Worm (Caenorhabditis elegans) whole organism, L1 larva: ENCODE measurements around the gene his-41.

ENCODE experiments used
- C04F5.9 ChIP-seq: sonication (generic microtip); optimal IDR thresholded peaks from 2 replicates; lab custom pipeline; 2016; ENCODE audit warnings: missing genetic modification characterization, missing compliant biosample characterization
- C16A3.4 ChIP-seq: fragments of 150-350 bp; optimal IDR thresholded peaks from 2 replicates; lab custom pipeline; 2014; ENCODE audit warnings: missing biosample characterization, missing genetic modification characterization
- Y116A8C.19 ChIP-seq: sonication (generic microtip); optimal IDR thresholded peaks from 2 replicates; lab custom pipeline; 2016; ENCODE audit warnings: missing compliant biosample characterization, missing genetic modification characterization, borderline replicate concordance
- aha-1 ChIP-seq: fragments of 150-350 bp; optimal IDR thresholded peaks from 2 replicates; lab custom pipeline; 2014; ENCODE audit warnings: missing biosample characterization, missing genetic modification characterization
- ceh-82 ChIP-seq, 3 experiments: fragments of 150-350 bp in 1 of 3; sonication (generic microtip) in 2 of 3; optimal IDR thresholded peaks; 2 replicates each; lab custom pipeline; 2014 to 2017; ENCODE audit warnings: missing biosample characterization in 3 of 3, missing genetic modification characterization in 3 of 3
- ceh-90 ChIP-seq: sonication (generic microtip); optimal IDR thresholded peaks from 2 replicates; lab custom pipeline; 2016; ENCODE audit warnings: missing genetic modification characterization, missing compliant biosample characterization
- dsc-1 ChIP-seq: sonication (generic microtip); optimal IDR thresholded peaks from 2 replicates; lab custom pipeline; 2016; ENCODE audit warnings: mild to moderate bottlenecking, missing genetic modification characterization, missing compliant biosample characterization
- efl-3 ChIP-seq: fragments of 200-800 bp; sonication (Bioruptor generic); optimal IDR thresholded peaks from 2 replicates; lab custom pipeline; 2018; ENCODE audit warnings: mild to moderate bottlenecking, missing genetic modification characterization, missing compliant biosample characterization
- elt-2 ChIP-seq: sonication (generic microtip); optimal IDR thresholded peaks from 2 replicates; lab custom pipeline; 2016; ENCODE audit warnings: missing genetic modification characterization, mild to moderate bottlenecking, inconsistent platforms, missing compliant biosample characterization, missing genetic modification reagents
- ets-5 ChIP-seq: fragments of 200-800 bp; sonication (Bioruptor generic); IDR thresholded peaks from 2 replicates; pipeline ENCODE4 v1.3.6; 2022; ENCODE audit warnings: missing genetic modification characterization, missing compliant biosample characterization
- fkh-10 ChIP-seq: sonication (generic microtip); optimal IDR thresholded peaks from 2 replicates; lab custom pipeline; 2017; ENCODE audit warnings: missing biosample characterization, missing genetic modification reagents, missing genetic modification characterization
- fkh-4 ChIP-seq: sonication (generic microtip); optimal IDR thresholded peaks from 2 replicates; lab custom pipeline; 2016; ENCODE audit warnings: missing compliant biosample characterization, missing genetic modification characterization, borderline replicate concordance
- fkh-8 ChIP-seq: sonication (generic microtip); optimal IDR thresholded peaks from 2 replicates; lab custom pipeline; 2016; ENCODE audit warnings: mild to moderate bottlenecking, missing genetic modification characterization, missing compliant biosample characterization
- fos-1 ChIP-seq: fragments of 150-350 bp; optimal IDR thresholded peaks from 2 replicates; lab custom pipeline; 2014; ENCODE audit warnings: missing biosample characterization, missing genetic modification characterization
- grh-1 ChIP-seq: fragments of 200-800 bp; sonication (Bioruptor generic); IDR thresholded peaks from 2 replicates; pipeline ENCODE4 v1.3.6; 2022; ENCODE audit warnings: missing genetic modification reagents, missing genetic modification characterization, missing compliant biosample characterization
- hlh-4 ChIP-seq: sonication (generic microtip); optimal IDR thresholded peaks from 2 replicates; lab custom pipeline; 2016; ENCODE audit warnings: mild to moderate bottlenecking, missing genetic modification characterization, missing compliant biosample characterization
- hpl-2 ChIP-seq: fragments of 150-350 bp; optimal IDR thresholded peaks from 2 replicates; lab custom pipeline; 2014; ENCODE audit warnings: missing biosample characterization, missing genetic modification reagents, missing genetic modification characterization
- irx-1 ChIP-seq: sonication (generic microtip); optimal IDR thresholded peaks from 2 replicates; lab custom pipeline; 2016; ENCODE audit warnings: missing genetic modification characterization, missing compliant biosample characterization
- isw-1 ChIP-seq: fragments of 200-800 bp; sonication (Bioruptor generic); IDR thresholded peaks from 2 replicates; pipeline ENCODE4 v1.3.6; 2022; ENCODE audit warnings: missing genetic modification characterization, missing compliant biosample characterization
- jun-1 ChIP-seq: fragments of 150-350 bp; optimal IDR thresholded peaks from 2 replicates; lab custom pipeline; 2014; ENCODE audit warnings: missing biosample characterization, missing genetic modification reagents, missing genetic modification characterization
- lin-13 ChIP-seq: fragments of 150-350 bp; optimal IDR thresholded peaks from 2 replicates; lab custom pipeline; 2014; ENCODE audit warnings: missing biosample characterization, missing genetic modification reagents, missing genetic modification characterization
- lin-15B ChIP-seq: fragments of 150-350 bp; sonication (generic microtip); optimal IDR thresholded peaks from 3 replicates; lab custom pipeline; 2014; ENCODE audit warnings: missing biosample characterization, missing genetic modification characterization
- lin-35 ChIP-seq, 2 experiments: fragments of 150-350 bp; optimal IDR thresholded peaks; 2 replicates each; lab custom pipeline; 2014; ENCODE audit warnings: missing biosample characterization in 2 of 2, missing genetic modification characterization in 2 of 2, missing genetic modification reagents in 2 of 2
- lin-39 ChIP-seq: fragments of 150-350 bp; optimal IDR thresholded peaks from 2 replicates; lab custom pipeline; 2014; ENCODE audit warnings: missing biosample characterization, missing genetic modification reagents, missing genetic modification characterization
- lsy-2 ChIP-seq, 2 experiments: fragments of 150-350 bp; optimal IDR thresholded peaks; 2 replicates each; lab custom pipeline; 2014; ENCODE audit warnings: missing biosample characterization in 2 of 2, missing genetic modification characterization in 2 of 2
- mef-2 ChIP-seq: fragments of 150-350 bp; optimal IDR thresholded peaks from 2 replicates; lab custom pipeline; 2014; ENCODE audit warnings: missing biosample characterization, missing genetic modification characterization
- mep-1 ChIP-seq: fragments of 150-350 bp; optimal IDR thresholded peaks from 2 replicates; lab custom pipeline; 2014; ENCODE audit warnings: missing biosample characterization, missing genetic modification characterization
- nhr-11 ChIP-seq: fragments of 150-350 bp; optimal IDR thresholded peaks from 2 replicates; lab custom pipeline; 2014; ENCODE audit warnings: missing biosample characterization, missing genetic modification characterization
- nhr-19 ChIP-seq: fragments of 200-800 bp; sonication (Bioruptor generic); conservative IDR thresholded peaks from 2 replicates; pipeline ENCODE4 v1.3.6; 2022; ENCODE audit warnings: missing genetic modification characterization, missing compliant biosample characterization
- nhr-237 ChIP-seq: fragments of 150-350 bp; optimal IDR thresholded peaks from 2 replicates; lab custom pipeline; 2014; ENCODE audit warnings: missing biosample characterization, missing genetic modification characterization
- nhr-28 ChIP-seq: fragments of 150-350 bp; optimal IDR thresholded peaks from 2 replicates; lab custom pipeline; 2014; ENCODE audit warnings: missing biosample characterization, missing genetic modification characterization
- nhr-47 ChIP-seq: sonication (generic microtip); optimal IDR thresholded peaks from 2 replicates; lab custom pipeline; 2016; ENCODE audit warnings: mild to moderate bottlenecking, missing genetic modification characterization, moderate library complexity, missing compliant biosample characterization
- nhr-76 ChIP-seq: sonication (generic microtip); optimal IDR thresholded peaks from 2 replicates; lab custom pipeline; 2017; ENCODE audit warnings: missing biosample characterization, missing genetic modification characterization
- nhr-84 ChIP-seq: sonication (generic microtip); optimal IDR thresholded peaks from 2 replicates; lab custom pipeline; 2017; ENCODE audit warnings: missing biosample characterization, missing genetic modification characterization
- nhr-85 ChIP-seq: sonication (generic microtip); peaks from one replicate; lab custom pipeline; 2016; ENCODE audit warnings: missing genetic modification characterization, inconsistent platforms, missing compliant biosample characterization
- pag-3 ChIP-seq: sonication (generic microtip); optimal IDR thresholded peaks from 2 replicates; lab custom pipeline; 2017; ENCODE audit warnings: missing genetic modification characterization, mild to moderate bottlenecking, missing compliant biosample characterization, antibody characterized with exemption, borderline replicate concordance; ENCODE audit not compliant: insufficient read depth
- pax-3 ChIP-seq: fragments of 200-800 bp; sonication (Bioruptor generic); optimal IDR thresholded peaks from 2 replicates; lab custom pipeline; 2018; ENCODE audit warnings: mild to moderate bottlenecking, missing genetic modification characterization, moderate library complexity, missing compliant biosample characterization
- pqm-1 ChIP-seq: sonication (generic microtip); optimal IDR thresholded peaks from 3 replicates; lab custom pipeline; 2017; ENCODE audit warnings: missing biosample characterization, missing genetic modification characterization
- rnt-1 ChIP-seq: sonication (generic microtip); optimal IDR thresholded peaks from 2 replicates; lab custom pipeline; 2016; ENCODE audit warnings: mild to moderate bottlenecking, missing genetic modification characterization, moderate library complexity, missing compliant biosample characterization
- skn-1 ChIP-seq: fragments of 150-350 bp; optimal IDR thresholded peaks from 2 replicates; lab custom pipeline; 2014; ENCODE audit warnings: missing biosample characterization, missing genetic modification characterization
- snpc-4 ChIP-seq: fragments of 150-350 bp; optimal IDR thresholded peaks from 2 replicates; lab custom pipeline; 2014; ENCODE audit warnings: missing biosample characterization, missing genetic modification characterization
- sox-4 ChIP-seq: sonication (generic microtip); optimal IDR thresholded peaks from 2 replicates; lab custom pipeline; 2016; ENCODE audit warnings: missing genetic modification characterization, missing compliant biosample characterization
- sptf-1 ChIP-seq: fragments of 150-350 bp; optimal IDR thresholded peaks from 2 replicates; lab custom pipeline; 2014; ENCODE audit warnings: missing biosample characterization, missing genetic modification characterization
- sup-37 ChIP-seq: fragments of 200-800 bp; sonication (Bioruptor generic); optimal IDR thresholded peaks from 2 replicates; lab custom pipeline; 2018; ENCODE audit warnings: mild to moderate bottlenecking, missing genetic modification characterization, missing compliant biosample characterization
- tbx-2 ChIP-seq: sonication (generic microtip); optimal IDR thresholded peaks from 2 replicates; lab custom pipeline; 2016; ENCODE audit warnings: missing genetic modification characterization, missing compliant biosample characterization
- tlp-1 ChIP-seq: fragments of 150-350 bp; optimal IDR thresholded peaks from 2 replicates; lab custom pipeline; 2014; ENCODE audit warnings: missing biosample characterization, missing genetic modification characterization
- unc-62 ChIP-seq: fragments of 150-350 bp; optimal IDR thresholded peaks from 2 replicates; lab custom pipeline; 2014; ENCODE audit warnings: missing biosample characterization, missing genetic modification reagents, missing genetic modification characterization
- unc-86 ChIP-seq: sonication (generic microtip); optimal IDR thresholded peaks from 2 replicates; lab custom pipeline; 2016; ENCODE audit warnings: missing genetic modification characterization, missing compliant biosample characterization
- vab-15 ChIP-seq: sonication (generic microtip); optimal IDR thresholded peaks from 2 replicates; lab custom pipeline; 2017; ENCODE audit warnings: missing genotype, mild to moderate bottlenecking, missing genetic modification characterization, missing compliant biosample characterization
- zag-1 ChIP-seq: fragments of 150-350 bp; optimal IDR thresholded peaks from 2 replicates; lab custom pipeline; 2014; ENCODE audit warnings: missing biosample characterization, missing genetic modification characterization
- zip-4 ChIP-seq: fragments of 200-800 bp; sonication (Bioruptor generic); optimal IDR thresholded peaks from 2 replicates; lab custom pipeline; 2018; ENCODE audit warnings: mild to moderate bottlenecking, missing genetic modification characterization, moderate library complexity, missing compliant biosample characterization
- ztf-11 ChIP-seq, 2 experiments: sonication (generic microtip); optimal IDR thresholded peaks; 2 replicates each; lab custom pipeline; 2016 to 2017; ENCODE audit warnings: missing genetic modification characterization in 2 of 2, missing biosample characterization in 1 of 2, missing compliant biosample characterization in 1 of 2

his-41 gene

ce11 chrV:9546860-9547269 is 1.5 kb downstream of the his-41 start, which contains the start of gene his-37 (continued):
- peak; percentile 95 for TF ChIP-seq irx-1 (tag; lab: Kevin White, UChicago)
- peak; percentile 91 for TF ChIP-seq zag-1 (tag; lab: Kevin White, UChicago)
- peak in 1 of 2 experiments; percentile 89 for TF ChIP-seq ztf-11 (tag; optimal IDR thresholded peaks at IDR 0.05; lab: Kevin White, UChicago)
- TF ChIP-seq nhr-47 (tag; lab: Kevin White, UChicago): peak; percentile 99
- peak; percentile 47 for TF ChIP-seq aha-1
- peak; percentile 97 for TF ChIP-seq fos-1 (tag; lab: Kevin White, UChicago)
- TF ChIP-seq nhr-85 (tag; lab: Kevin White, UChicago): peak; percentile 99
- peak; percentile 99 for TF ChIP-seq C16A3.4 (tag; lab: Kevin White, UChicago)
- peak; percentile 27 for TF ChIP-seq efl-3
- TF ChIP-seq C04F5.9 (tag; lab: Kevin White, UChicago): peak; percentile 86
- TF ChIP-seq unc-62: peak; percentile 88
- peak; percentile 92 for TF ChIP-seq elt-2
- TF ChIP-seq hlh-4 (tag; lab: Kevin White, UChicago): no peak
- TF ChIP-seq nhr-28 (tag; lab: Kevin White, UChicago): peak; percentile 65
- peak; percentile 92 for TF ChIP-seq mef-2 (tag; lab: Kevin White, UChicago)
- peak; percentile 92 for TF ChIP-seq sup-37
- peak; percentile 98 for TF ChIP-seq unc-86 (tag; lab: Kevin White, UChicago)
- TF ChIP-seq lsy-2 (tag; optimal IDR thresholded peaks at IDR 0.05; lab: Kevin White, UChicago): peak; percentile 95 to 97
- TF ChIP-seq Y116A8C.19 (tag; lab: Kevin White, UChicago): no peak
- peak; percentile 94 for TF ChIP-seq skn-1 (tag; lab: Kevin White, UChicago)
- peak; percentile 94 for TF ChIP-seq nhr-76 (tag; lab: Kevin White, UChicago)
- TF ChIP-seq nhr-19: peak; percentile 99
- TF ChIP-seq sox-4 (tag; lab: Kevin White, UChicago): peak; percentile 97
- peak; percentile 99 for TF ChIP-seq dsc-1 (tag; lab: Kevin White, UChicago)
- no peak for TF ChIP-seq sptf-1 (tag; lab: Kevin White, UChicago)
- peak; percentile 97 for TF ChIP-seq nhr-11 (tag; lab: Kevin White, UChicago)
- TF ChIP-seq jun-1 (tag; lab: Kevin White, UChicago): peak; percentile 99
- peak; percentile 93 for TF ChIP-seq snpc-4 (tag; lab: Kevin White, UChicago)
- peak; percentile 22 for TF ChIP-seq ceh-90
- TF ChIP-seq nhr-84 (tag; lab: Kevin White, UChicago): peak; percentile 60
- peak; percentile 97 for TF ChIP-seq hpl-2
- TF ChIP-seq ets-5 (GFP tag; lab: Robert Waterston, UW): no peak
- TF ChIP-seq pqm-1: peak; percentile 85
- TF ChIP-seq nhr-237 (tag; lab: Kevin White, UChicago): peak; percentile 97
- peak; percentile 99 for TF ChIP-seq pax-3 (tag; lab: Kevin White, UChicago)
- peak; percentile 98 for TF ChIP-seq grh-1
- peak; percentile 90 for TF ChIP-seq lin-39
- TF ChIP-seq fkh-4: peak; percentile 79
- TF ChIP-seq lin-13 (GFP tag; lab: Kevin White, UChicago): peak; percentile 98
- peak; percentile 97 to 99 (median 99) for TF ChIP-seq ceh-82 (tag; optimal IDR thresholded peaks at IDR 0.05; lab: Kevin White, UChicago)
- TF ChIP-seq vab-15 (tag; lab: Kevin White, UChicago): peak; percentile 74
- peak; percentile 99 for TF ChIP-seq mep-1 (tag; lab: Kevin White, UChicago)
- no peak for TF ChIP-seq tlp-1 (tag; lab: Kevin White, UChicago)
- peak; percentile 99 for TF ChIP-seq fkh-10 (GFP tag; lab: Kevin White, UChicago)
- TF ChIP-seq, all 84 proteins: peak for 76

- TF ChIP-seq lin-35 (GFP tag; optimal IDR thresholded peaks at IDR 0.05; lab: Kevin White, UChicago) (peak; percentile 57 to 69), unc-86 (tag; lab: Kevin White, UChicago) (peak; percentile 35), lsy-2 (tag; optimal IDR thresholded peaks at IDR 0.05; lab: Kevin White, UChicago) (peak; percentile 62 to 79), C16A3.4 (tag; lab: Kevin White, UChicago) (peak; percentile 31), efl-3 (no peak), fkh-4 (no peak), lin-15B (tag; lab: Kevin White, UChicago) (peak; percentile 31), ceh-90 (no peak), pag-3 (tag; lab: Kevin White, UChicago) (no peak), lin-13 (GFP tag; lab: Kevin White, UChicago) (peak; percentile 16), dsc-1 (tag; lab: Kevin White, UChicago) (peak; percentile 16), vab-15 (tag; lab: Kevin White, UChicago) (no peak), lin-39 (no peak), rnt-1 (peak; percentile 36), isw-1 (GFP tag; lab: Robert Waterston, UW) (peak; percentile 17; the same call in 1 of the 2 replicates), ceh-82 (tag; optimal IDR thresholded peaks at IDR 0.05; lab: Kevin White, UChicago) (peak in 1 of 3 experiments; percentile 31), jun-1 (tag; lab: Kevin White, UChicago) (peak; percentile 7), tbx-2 (peak; percentile 16), fkh-8 (tag; lab: Kevin White, UChicago) (peak; percentile 11), nhr-76 (tag; lab: Kevin White, UChicago) (no peak), zip-4 (GFP tag; lab: Kevin White, UChicago) (no peak)
Observed at ce11 chrV:9549459-9549858, 4.1 kb downstream of the his-41 start, which contains the start of gene nstp-10. nstp-10 (minus strand) TSS chrV:9549836.
